Worm (Caenorhabditis elegans) whole organism, L2 larva: Measurements from ENCODE around the gene K10D11.2.

Source experiments
- elt-1 ChIP-seq: fragments of 150-350 bp; optimal IDR thresholded peaks from 2 replicates; lab custom pipeline; 2014; ENCODE audit warnings: missing biosample characterization, missing genetic modification characterization
- lin-11 ChIP-seq: fragments of 150-350 bp; sonication (generic microtip); optimal IDR thresholded peaks from 2 replicates; lab custom pipeline; 2014; ENCODE audit warnings: missing biosample characterization, missing genetic modification characterization, inconsistent platforms, mixed read lengths
- mab-5 ChIP-seq: fragments of 150-350 bp; optimal IDR thresholded peaks from 2 replicates; lab custom pipeline; 2014; ENCODE audit warnings: missing biosample characterization, missing genetic modification characterization
- nhr-11 ChIP-seq: fragments of 150-350 bp; optimal IDR thresholded peaks from 2 replicates; lab custom pipeline; 2014; ENCODE audit warnings: missing biosample characterization, missing genetic modification characterization
- nhr-237 ChIP-seq: fragments of 150-350 bp; optimal IDR thresholded peaks from 2 replicates; lab custom pipeline; 2014; ENCODE audit warnings: missing biosample characterization, missing genetic modification characterization
- unc-62 ChIP-seq: fragments of 150-350 bp; optimal IDR thresholded peaks from 2 replicates; lab custom pipeline; 2014; ENCODE audit warnings: missing biosample characterization, missing genetic modification reagents, missing genetic modification characterization
- ztf-11 ChIP-seq: sonication (generic microtip); optimal IDR thresholded peaks from 2 replicates; lab custom pipeline; 2017; ENCODE audit warnings: missing biosample characterization, missing genetic modification characterization

DNA sequence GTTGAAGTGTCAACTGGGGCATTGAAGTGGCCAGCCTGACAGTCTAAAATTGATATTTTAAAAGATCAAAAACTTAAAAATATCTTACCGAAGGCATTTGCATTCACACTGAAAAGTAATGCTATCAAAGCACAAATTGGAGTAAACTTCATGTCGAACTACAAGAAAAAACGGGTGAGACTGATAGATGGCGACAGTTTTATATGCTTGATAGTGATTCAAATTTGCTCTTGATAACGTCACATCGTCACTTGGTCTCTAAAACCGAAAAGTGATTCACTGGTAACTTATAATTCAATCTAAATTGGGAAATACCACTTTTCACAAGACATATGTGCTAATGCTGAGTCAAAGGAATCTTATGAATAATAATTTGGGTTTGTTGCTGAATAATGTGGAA lies 12.8 kb downstream of the K10D11.2 start, which contains the start of gene K10D11.5:
- no peak for TF ChIP-seq nhr-237 (tag; lab: Kevin White, UChicago)
- no peak for TF ChIP-seq mab-5 (tag; lab: Kevin White, UChicago)
- TF ChIP-seq elt-1 (tag; lab: Kevin White, UChicago), result no peak
- no peak for TF ChIP-seq lin-11 (tag; lab: Kevin White, UChicago)
- no peak for TF ChIP-seq nhr-11
- TF ChIP-seq unc-62 (GFP tag; lab: Kevin White, UChicago), result no peak
- no peak for TF ChIP-seq ztf-11 (tag; lab: Kevin White, UChicago)
